Fruit fly (Drosophila melanogaster) Kc167 (cell line): Measurements from ENCODE around the gene Irk1.

ENCODE experiments used
- Myc ChIP-seq: fragments of >200 bp; optimal IDR thresholded peaks from 2 replicates; lab custom pipeline; 2017; ENCODE audit warnings: missing external identifiers
- Sin3A ChIP-seq: fragments of >200 bp; optimal IDR thresholded peaks from 2 replicates; lab custom pipeline; 2018; ENCODE audit warnings: missing external identifiers
- h ChIP-seq: fragments of >200 bp; optimal IDR thresholded peaks from 3 replicates; lab custom pipeline; 2018; ENCODE audit warnings: missing external identifiers
- insv ChIP-seq: fragments of >200 bp; optimal IDR thresholded peaks from 3 replicates; lab custom pipeline; 2018; ENCODE audit warnings: missing external identifiers
- psq ChIP-seq: fragments of >200 bp; optimal IDR thresholded peaks from 2 replicates; lab custom pipeline; 2017; ENCODE audit warnings: missing external identifiers
- ttk ChIP-seq: sonication (Bioruptor generic); optimal IDR thresholded peaks from 2 replicates; lab custom pipeline; 2017; ENCODE audit warnings: missing external identifiers

dm6 chr3R:23181714-23182337 is 13.7 kb downstream of the Irk1 start:
- TF ChIP-seq Myc (lab: Kevin White, UChicago) (no peak), Sin3A (no peak), psq (lab: Kevin White, UChicago) (no peak), insv (lab: Kevin White, UChicago) (no peak), h (lab: Kevin White, UChicago) (no peak), ttk (no peak)
